Worm (Caenorhabditis elegans) whole organism, L4 larva: ENCODE measurements around the gene F16G10.2.

ENCODE experiments used
- daf-12 ChIP-seq: fragments of 150-350 bp; optimal IDR thresholded peaks from 2 replicates; lab custom pipeline; 2014; ENCODE audit warnings: missing biosample characterization, missing genetic modification reagents, missing genetic modification characterization
- hlh-30 ChIP-seq: sonication (generic microtip); optimal IDR thresholded peaks from 2 replicates; lab custom pipeline; 2017; ENCODE audit warnings: antibody characterized with exemption, mild to moderate bottlenecking, missing genetic modification characterization, missing compliant biosample characterization; ENCODE audit not compliant: insufficient read depth
- lin-39 ChIP-seq: fragments of 150-350 bp; optimal IDR thresholded peaks from 2 replicates; lab custom pipeline; 2014; ENCODE audit warnings: missing biosample characterization, missing genetic modification reagents, missing genetic modification characterization
- lsy-2 ChIP-seq, 2 experiments: fragments of 150-350 bp in 1 of 2; sonication (generic microtip) in 1 of 2; optimal IDR thresholded peaks; 2 replicates each; lab custom pipeline; 2014 to 2017; ENCODE audit warnings: missing biosample characterization in 2 of 2, missing genetic modification characterization in 2 of 2
- nhr-41 ChIP-seq: fragments of 200-800 bp; sonication (Bioruptor generic); IDR thresholded peaks from 2 replicates; pipeline ENCODE4 v1.3.6; 2022; ENCODE audit warnings: missing genetic modification reagents, missing genetic modification characterization, missing compliant biosample characterization
- snpc-4 ChIP-seq: fragments of 150-350 bp; optimal IDR thresholded peaks from 2 replicates; lab custom pipeline; 2014; ENCODE audit warnings: missing biosample characterization, missing genetic modification characterization
- spr-3 ChIP-seq: fragments of 200-800 bp; sonication (Bioruptor generic); optimal IDR thresholded peaks from 2 replicates; lab custom pipeline; 2018; ENCODE audit warnings: mild to moderate bottlenecking, missing genetic modification characterization, missing compliant biosample characterization

ce11 chrII:2328963-2329442 lies 46.1 kb upstream of the F16G10.2 start, which contains the start of the genes ZK1240.8 and ZK1240.1:
- no peak for TF ChIP-seq spr-3 (GFP tag; lab: Kevin White, UChicago)
- no peak for TF ChIP-seq nhr-41 (GFP tag; lab: Robert Waterston, UW)
- no peak for TF ChIP-seq lin-39 (tag; lab: Kevin White, UChicago)
- no peak for TF ChIP-seq daf-12 (tag; lab: Kevin White, UChicago)
- no peak for TF ChIP-seq lsy-2 (tag; optimal IDR thresholded peaks at IDR 0.05; lab: Kevin White, UChicago)
- no peak for TF ChIP-seq snpc-4 (tag; lab: Kevin White, UChicago)
- no peak for TF ChIP-seq hlh-30 (tag; lab: Kevin White, UChicago)
